Fruit fly (Drosophila melanogaster) S2 (cell line): ENCODE data around the gene CG14915.

Experiments
- CG8478 ChIP-seq: fragments of >200 bp; optimal IDR thresholded peaks from 2 replicates; lab custom pipeline; 2018
- CTCF ChIP-seq, 2 experiments: fragments of >200 bp; optimal IDR thresholded peaks; 2 replicates each; lab custom pipeline; 2018

DNA sequence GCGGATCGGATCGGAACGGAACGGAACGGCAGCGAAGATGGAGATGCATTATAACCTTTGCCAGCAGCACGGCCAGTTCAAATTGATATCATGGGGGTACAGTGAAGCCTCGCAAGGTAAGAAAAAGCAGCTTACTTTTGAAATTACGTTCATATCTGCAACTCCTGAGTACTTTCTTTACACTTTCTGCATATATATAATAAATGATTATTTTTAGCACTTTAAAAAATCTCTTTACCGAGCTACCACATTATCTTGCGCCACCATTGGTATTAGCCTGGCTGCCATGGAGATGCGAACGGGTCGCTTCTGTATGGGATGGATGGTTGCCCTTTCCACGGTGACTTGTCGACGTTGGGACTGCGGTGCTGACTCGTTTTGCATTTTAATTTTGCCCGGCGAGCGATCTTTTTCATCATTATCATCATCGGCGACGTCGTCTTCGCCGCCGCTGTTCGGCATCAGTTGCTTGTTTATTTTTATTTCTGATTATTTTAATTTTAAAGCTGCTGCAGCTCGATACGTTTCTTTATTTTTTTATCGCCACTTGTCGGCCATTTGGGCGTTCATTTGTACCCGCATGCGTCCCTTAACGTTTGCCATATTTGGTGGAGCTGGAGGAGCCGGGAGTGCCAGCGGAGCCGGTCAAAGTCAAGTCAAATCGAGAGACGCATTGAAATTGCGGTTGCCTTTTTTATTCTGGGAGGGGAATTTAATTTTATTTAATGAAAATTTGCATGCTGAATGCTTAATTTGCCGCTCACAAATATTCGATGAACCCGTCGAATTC lies 17.6 kb upstream of the CG14915 start:
- TF ChIP-seq CG8478 (no peak), CTCF (optimal IDR thresholded peaks at IDR 0.05; lab: Kevin White, UChicago) (no peak)
